Worm (Caenorhabditis elegans) whole organism, young adult: ENCODE data around the gene K01A11.3.

ENCODE experiments used
- B0261.1 ChIP-seq: sonication (generic microtip); optimal IDR thresholded peaks from 2 replicates; lab custom pipeline; 2016; ENCODE audit warnings: mild to moderate bottlenecking, missing genetic modification characterization, moderate library complexity, missing compliant biosample characterization
- F22D6.2 ChIP-seq: sonication (generic microtip); optimal IDR thresholded peaks from 2 replicates; lab custom pipeline; 2016; ENCODE audit warnings: mild to moderate bottlenecking, missing genetic modification characterization, missing compliant biosample characterization
- ama-1 ChIP-seq, 3 experiments: fragments of 150-350 bp in 1 of 3; sonication (generic microtip) in 2 of 3; optimal IDR thresholded peaks; 2 replicates each; lab custom pipeline; 2014 to 2018; ENCODE audit warnings: missing biosample characterization in 2 of 3, missing genetic modification characterization in 2 of 3, missing genetic modification reagents in 2 of 3
- cebp-1 ChIP-seq, 2 experiments: fragments of 200-800 bp in 1 of 2; sonication (Bioruptor generic) in 1 of 2; sonication (generic microtip) in 1 of 2; IDR thresholded peaks in 1 of 2; optimal IDR thresholded peaks in 1 of 2; 2 replicates each; pipeline versions ENCODE4 v1.3.6 to Lab custom; 2017 to 2022; ENCODE audit warnings: missing compliant biosample characterization in 2 of 2, missing genetic modification characterization in 2 of 2, mild to moderate bottlenecking in 1 of 2, missing genetic modification reagents in 1 of 2, moderate library complexity in 1 of 2
- hlh-12 ChIP-seq: sonication (generic microtip); optimal IDR thresholded peaks from 2 replicates; lab custom pipeline; 2016; ENCODE audit warnings: missing genetic modification characterization, missing compliant biosample characterization
- lag-1 ChIP-seq: fragments of 200-800 bp; sonication (Bioruptor generic); IDR thresholded peaks from 2 replicates; pipeline ENCODE4 v1.3.6; 2022; ENCODE audit warnings: missing genetic modification reagents, missing genetic modification characterization, missing compliant biosample characterization
- madf-3 ChIP-seq: fragments of 200-800 bp; sonication (Bioruptor generic); IDR thresholded peaks from 2 replicates; pipeline ENCODE4 v1.3.6; 2022; ENCODE audit warnings: missing genetic modification reagents, missing genetic modification characterization, missing compliant biosample characterization
- mcd-1 ChIP-seq: fragments of 200-800 bp; sonication (Bioruptor generic); IDR thresholded peaks from 2 replicates; pipeline ENCODE4 v1.3.6; 2022; ENCODE audit warnings: missing genetic modification reagents, missing genetic modification characterization, missing compliant biosample characterization
- pha-4 ChIP-seq: fragments of 150-350 bp; sonication (generic microtip); optimal IDR thresholded peaks from 2 replicates; lab custom pipeline; 2014; ENCODE audit warnings: missing biosample characterization, missing genetic modification reagents, missing genetic modification characterization
- snpc-4 ChIP-seq, 5 experiments: fragments of 150-350 bp in 1 of 5; sonication (generic microtip) in 4 of 5; optimal IDR thresholded peaks; 2 replicates each; lab custom pipeline; 2014 to 2018; ENCODE audit warnings: missing genetic modification characterization in 5 of 5, missing biosample characterization in 3 of 5, antibody characterized with exemption in 2 of 5, mild to moderate bottlenecking in 2 of 5, missing compliant biosample characterization in 2 of 5, missing genotype in 2 of 5, moderate library complexity in 2 of 5, missing genetic modification reagents in 1 of 5
- tlf-1 ChIP-seq: fragments of 200-800 bp; sonication (Bioruptor generic); optimal IDR thresholded peaks from 2 replicates; lab custom pipeline; 2018; ENCODE audit warnings: mild to moderate bottlenecking, missing genetic modification characterization, missing compliant biosample characterization

- TF ChIP-seq lag-1 (GFP tag; lab: Robert Waterston, UW) (no peak), hlh-12 (tag; lab: Kevin White, UChicago) (no peak), mcd-1 (GFP tag; lab: Robert Waterston, UW) (0 out of 2 replicates have a peak, but pooled peaks have one; percentile 20), ama-1 (optimal IDR thresholded peaks at IDR 0.05; lab: Kevin White, UChicago) (no peak), ama-1 (GFP tag; optimal IDR thresholded peaks at IDR 0.05; lab: Kevin White, UChicago) (no peak), snpc-4 (GFP tag; optimal IDR thresholded peaks at IDR 0.05; lab: Kevin White, UChicago) (no peak), snpc-4 (tag; optimal IDR thresholded peaks at IDR 0.05; lab: Kevin White, UChicago) (peak in 1 of 4 experiments; percentile 19), madf-3 (GFP tag; lab: Robert Waterston, UW) (no peak), pha-4 (no peak), B0261.1 (tag; lab: Kevin White, UChicago) (no peak), cebp-1 (GFP tag; IDR thresholded peaks at IDR 0.05; lab: Robert Waterston, UW) (no peak), cebp-1 (tag; optimal IDR thresholded peaks at IDR 0.05; lab: Kevin White, UChicago) (no peak), tlf-1 (no peak), F22D6.2 (tag; lab: Kevin White, UChicago) (no peak)
These were observed 54.7 kb downstream of the K01A11.3 start, which contains the start of gene clpf-1 for ce11 chrIII:3397678-3398077.
